Worm (Caenorhabditis elegans): ENCODE data around the gene srj-4.
A peak's percentile ranks its signal among the peaks of the same experiment; 100 is the strongest.

srj-4 gene

ce11 chrV:12199474-12199873 lies 36.5 kb downstream of the srj-4 start:
- TF ChIP-seq hlh-30 (tag; optimal IDR thresholded peaks at IDR 0.05; ENCODE audit: insufficient read depth), result peak; percentile 34
- TF ChIP-seq sdz-12 (GFP tag; optimal IDR thresholded peaks at IDR 0.05), result no peak
- TF ChIP-seq pqm-1 (tag; optimal IDR thresholded peaks at IDR 0.05), result no peak
- TF ChIP-seq fkh-10 (GFP tag; optimal IDR thresholded peaks at IDR 0.05), result no peak
- no peak for TF ChIP-seq lim-7 (GFP tag; IDR thresholded peaks at IDR 0.05)
- no peak for TF ChIP-seq hmg-1.1 (GFP tag; IDR thresholded peaks at IDR 0.05)
- peak; percentile 63 for TF ChIP-seq nhr-28 (tag; optimal IDR thresholded peaks at IDR 0.05)
- peak; percentile 60 for TF ChIP-seq nhr-48 (tag; optimal IDR thresholded peaks at IDR 0.05)
- no peak for TF ChIP-seq spr-3 (GFP tag; optimal IDR thresholded peaks at IDR 0.05)
- TF ChIP-seq egl-43 (GFP tag; IDR thresholded peaks at IDR 0.05), result no peak
- peak in 1 of 2 experiments; percentile 4 for TF ChIP-seq lsy-2 (tag; optimal IDR thresholded peaks at IDR 0.05)
- TF ChIP-seq arid-1 (GFP tag; conservative IDR thresholded peaks at IDR 0.05), result no peak
- 0 out of 2 replicates have a peak, but pooled peaks have one; percentile 14 for TF ChIP-seq php-3 (GFP tag; IDR thresholded peaks at IDR 0.05)
- peak in 1 of 2 experiments; percentile 57 for TF ChIP-seq mdl-1 (tag; optimal IDR thresholded peaks at IDR 0.05)
- TF ChIP-seq mxl-3 (GFP tag; optimal IDR thresholded peaks at IDR 0.05), result peak; percentile 77
- peak; percentile 72 for TF ChIP-seq hlh-11 (tag; optimal IDR thresholded peaks at IDR 0.05)
- no peak for TF ChIP-seq set-16 (GFP tag; IDR thresholded peaks at IDR 0.05)

ce11 chrV:12208678-12209077 lies 45.7 kb downstream of the srj-4 start:
- TF ChIP-seq aly-2 (tag; optimal IDR thresholded peaks at IDR 0.05), result no peak
- no peak for TF ChIP-seq fkh-10 (GFP tag; optimal IDR thresholded peaks at IDR 0.05)
- TF ChIP-seq pqm-1 (tag; optimal IDR thresholded peaks at IDR 0.05), result peak; percentile 3
- no peak for TF ChIP-seq ztf-11 (tag; optimal IDR thresholded peaks at IDR 0.05)
- TF ChIP-seq aha-1 (tag), result no peak
- peak in 1 of 2 experiments; percentile 58 for TF ChIP-seq unc-62 (GFP tag; optimal IDR thresholded peaks at IDR 0.05 in 1 of 2)
- TF ChIP-seq unc-62 (tag; optimal IDR thresholded peaks at IDR 0.05), result no peak
- no peak for TF ChIP-seq nhr-102 (tag; optimal IDR thresholded peaks at IDR 0.05)
- TF ChIP-seq madf-5 (GFP tag; IDR thresholded peaks at IDR 0.05), result no peak
- TF ChIP-seq lin-29 (GFP tag; IDR thresholded peaks at IDR 0.05), result no peak
- TF ChIP-seq cey-2 (tag; optimal IDR thresholded peaks at IDR 0.05; ENCODE audit: borderline replicate concordance, insufficient read depth), result no peak
- no peak for TF ChIP-seq saeg-2 (GFP tag; IDR thresholded peaks at IDR 0.05)
- no peak for TF ChIP-seq snpc-4 (tag; optimal IDR thresholded peaks at IDR 0.05)
- no peak for TF ChIP-seq F10B5.3 (tag; optimal IDR thresholded peaks at IDR 0.05)
- peak; percentile 15 for TF ChIP-seq dve-1 (tag; optimal IDR thresholded peaks at IDR 0.05; ENCODE audit: insufficient read depth)
- TF ChIP-seq tra-1 (GFP tag; IDR thresholded peaks at IDR 0.05), result no peak
- TF ChIP-seq spr-3 (GFP tag; optimal IDR thresholded peaks at IDR 0.05), result no peak
- TF ChIP-seq fos-1 (tag; optimal IDR thresholded peaks at IDR 0.05), result no peak
- TF ChIP-seq daf-16 (GFP tag; optimal IDR thresholded peaks at IDR 0.05), result peak in 1 of 2 experiments; percentile 65
- TF ChIP-seq daf-16 (tag; optimal IDR thresholded peaks at IDR 0.05), result no peak
- TF ChIP-seq dmd-6 (GFP tag; IDR thresholded peaks at IDR 0.05), result peak; percentile 87
- no peak for TF ChIP-seq mxl-2 (GFP tag; conservative IDR thresholded peaks at IDR 0.05)

- TF ChIP-seq set-16 (GFP tag; IDR thresholded peaks at IDR 0.05) (no peak), ces-1 (GFP tag; optimal IDR thresholded peaks at IDR 0.05) (peak; percentile 34)
Measured at ce11 chrV:12209951-12210350, 46.9 kb downstream of the srj-4 start.

- TF ChIP-seq egl-43 (GFP tag; IDR thresholded peaks at IDR 0.05) (no peak), hlh-30 (tag; optimal IDR thresholded peaks at IDR 0.05; ENCODE audit: insufficient read depth) (no peak), snpc-1.2 (GFP tag; IDR thresholded peaks at IDR 0.05) (no peak), ces-1 (GFP tag; optimal IDR thresholded peaks at IDR 0.05) (peak; percentile 21), daf-12 (tag; optimal IDR thresholded peaks at IDR 0.05) (no peak), arid-1 (GFP tag; conservative IDR thresholded peaks at IDR 0.05) (no peak), unc-39 (tag; optimal IDR thresholded peaks at IDR 0.05) (no peak), F37D6.2 (tag; optimal IDR thresholded peaks at IDR 0.05) (no peak), lin-38 (GFP tag; IDR thresholded peaks at IDR 0.05) (no peak), aha-1 (tag) (peak; percentile 78), aly-2 (tag; optimal IDR thresholded peaks at IDR 0.05) (no peak), ama-1 (optimal IDR thresholded peaks at IDR 0.05) (no peak)
Measured at ce11 chrV:12211090-12211489, 48.1 kb downstream of the srj-4 start.
